Fruit fly (Drosophila melanogaster): ENCODE measurements around the gene CG16721.

The CG16721 gene

DNA sequence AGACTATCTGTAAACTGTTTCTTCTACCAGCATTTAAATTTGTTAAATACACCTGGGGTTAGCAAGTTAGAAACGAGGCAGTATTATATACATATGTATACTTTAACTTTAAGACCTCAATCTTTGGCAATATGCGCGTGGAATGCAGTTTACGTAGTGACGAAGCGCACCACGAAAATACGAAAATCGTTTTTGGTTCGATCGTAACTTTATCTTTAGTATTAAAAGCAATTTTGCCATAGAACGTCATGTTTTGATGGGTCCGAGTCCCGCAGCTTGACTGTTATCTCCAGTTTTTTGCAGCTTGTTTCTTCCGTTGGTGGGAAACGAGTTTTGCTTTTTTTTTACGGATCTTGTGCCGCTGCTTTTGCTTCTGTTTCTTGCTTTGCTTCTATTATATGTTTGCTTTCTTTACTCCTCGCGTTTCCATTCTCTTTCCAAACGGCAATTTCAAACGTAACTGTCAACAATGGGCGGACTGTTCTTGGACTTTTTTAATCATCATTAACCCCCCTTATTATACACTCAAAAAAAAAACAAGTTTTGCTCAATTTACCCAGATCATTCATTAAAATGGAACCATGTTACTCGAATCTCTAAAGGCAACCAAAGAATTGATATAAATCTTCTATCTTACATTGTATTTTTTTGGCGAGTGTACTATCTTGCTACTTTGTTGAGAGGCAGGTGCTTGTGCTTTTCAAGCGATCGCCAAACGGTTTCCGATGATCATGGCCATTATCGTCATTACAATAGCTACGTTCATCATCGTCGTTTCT is 12.2 kb downstream of the CG16721 start (continued):
- TF ChIP-seq CG13894 (tag; optimal IDR thresholded peaks at IDR 0.05) (no peak), bbx (GFP tag; IDR thresholded peaks at IDR 0.05; ENCODE audit: partially characterized antibody) (no peak), Bdp1 (GFP tag; optimal IDR thresholded peaks at IDR 0.05) (no peak), CG6272 (GFP tag; IDR thresholded peaks at IDR 0.05) (no peak), CG17385 (GFP tag; optimal IDR thresholded peaks at IDR 0.05) (peak; percentile 8), Optix (GFP tag; IDR thresholded peaks at IDR 0.05) (no peak), CG8359 (GFP tag; optimal IDR thresholded peaks at IDR 0.05; ENCODE audit: borderline replicate concordance) (no peak), slou (GFP tag; optimal IDR thresholded peaks at IDR 0.05) (peak; percentile 44), CG2129 (GFP tag; IDR thresholded peaks at IDR 0.05; ENCODE audit: partially characterized antibody) (no peak), croc (GFP tag; conservative IDR thresholded peaks at IDR 0.05) (no peak), CG33557 (GFP tag; optimal IDR thresholded peaks at IDR 0.05) (no peak), ken (GFP tag; IDR thresholded peaks at IDR 0.05) (peak; percentile 45; the same call in 1 of the 3 replicates), Awh (GFP tag; IDR thresholded peaks at IDR 0.05) (no peak), Dip3 (GFP tag; optimal IDR thresholded peaks at IDR 0.05) (peak; percentile 75), CG13775 (GFP tag; optimal IDR thresholded peaks at IDR 0.05) (peak; percentile 24), CG2678 (tag; optimal IDR thresholded peaks at IDR 0.05) (peak; percentile 48), CG2875 (GFP tag; optimal IDR thresholded peaks at IDR 0.05) (no peak), Bgb (GFP tag; IDR thresholded peaks at IDR 0.05; ENCODE audit: partially characterized antibody) (no peak), CG43689 (GFP tag; IDR thresholded peaks at IDR 0.05) (no peak), hb (GFP tag; IDR thresholded peaks at IDR 0.05; ENCODE audit: partially characterized antibody) (no peak), zfh1 (GFP tag; IDR thresholded peaks at IDR 0.05) (peak; percentile 49; the same call in 2 of the 3 replicates), Hsf (GFP tag; optimal IDR thresholded peaks at IDR 0.05) (peak; percentile 32), Drgx (GFP tag; IDR thresholded peaks at IDR 0.05) (peak; percentile 52), stwl (tag; optimal IDR thresholded peaks at IDR 0.05) (no peak), pros (GFP tag; optimal IDR thresholded peaks at IDR 0.05) (no peak), gce (GFP tag; IDR thresholded peaks at IDR 0.05) (no peak), gem (tag; optimal IDR thresholded peaks at IDR 0.05) (peak; percentile 69), cad (GFP tag; optimal IDR thresholded peaks at IDR 0.05) (no peak), Blimp-1 (GFP tag; optimal IDR thresholded peaks at IDR 0.05) (peak; percentile 45), caup (GFP tag; optimal IDR thresholded peaks at IDR 0.05; ENCODE audit: severe bottlenecking) (peak; percentile 28), mam (GFP tag; optimal IDR thresholded peaks at IDR 0.05) (peak; percentile 57), dysf (GFP tag; IDR thresholded peaks at IDR 0.05) (peak; percentile 52; the same call in 2 of the 3 replicates), Dp (GFP tag; optimal IDR thresholded peaks at IDR 0.05) (no peak), Sry-δ (GFP tag; optimal IDR thresholded peaks at IDR 0.05) (no peak), CG9932 (GFP tag; IDR thresholded peaks at IDR 0.05) (peak; percentile 80), MESR4 (GFP tag; optimal IDR thresholded peaks at IDR 0.05) (no peak), CG2120 (GFP tag; optimal IDR thresholded peaks at IDR 0.05) (peak; percentile 87), sens-2 (GFP tag; IDR thresholded peaks at IDR 0.05) (no peak), CG14441 (GFP tag; IDR thresholded peaks at IDR 0.05) (0 out of 2 replicates have a peak, but pooled peaks have one; percentile 15), ara (GFP tag; IDR thresholded peaks at IDR 0.05) (peak; percentile 49), her (GFP tag; optimal IDR thresholded peaks at IDR 0.05) (peak; percentile 38), tio (GFP tag; optimal IDR thresholded peaks at IDR 0.05) (peak; percentile 27), CG3726 (GFP tag; IDR thresholded peaks at IDR 0.05) (no peak), Jarid2 (GFP tag; optimal IDR thresholded peaks at IDR 0.05) (no peak), lola (GFP tag; optimal IDR thresholded peaks at IDR 0.05) (no peak), CG11085 (GFP tag; IDR thresholded peaks at IDR 0.05) (peak; percentile 52; the same call in 1 of the 2 replicates), esg (GFP tag; conservative IDR thresholded peaks at IDR 0.05) (0 out of 2 replicates have a peak, but pooled peaks have one; percentile 31), CG17829 (tag; optimal IDR thresholded peaks at IDR 0.05) (no peak), ash1 (GFP tag; optimal IDR thresholded peaks at IDR 0.05) (no peak)
